Worm (Caenorhabditis elegans) whole organism, L2 larva: ENCODE results near the gene gbh-1.

Experiments used
- F13H6.1 ChIP-seq: sonication (generic microtip); optimal IDR thresholded peaks from 2 replicates; lab custom pipeline; 2016; ENCODE audit warnings: missing genetic modification characterization, missing compliant biosample characterization
- R02D3.7 ChIP-seq: fragments of 150-350 bp; optimal IDR thresholded peaks from 2 replicates; lab custom pipeline; 2014; ENCODE audit warnings: missing biosample characterization, missing genetic modification characterization
- Y55F3AM.14 ChIP-seq: fragments of 200-800 bp; sonication (Bioruptor generic); optimal IDR thresholded peaks from 2 replicates; lab custom pipeline; 2018; ENCODE audit warnings: mild to moderate bottlenecking, missing genetic modification characterization, missing compliant biosample characterization
- ZK546.5 ChIP-seq: sonication (generic microtip); optimal IDR thresholded peaks from 2 replicates; lab custom pipeline; 2017; ENCODE audit warnings: missing biosample characterization, missing genetic modification characterization
- aly-2 ChIP-seq: fragments of 150-350 bp; optimal IDR thresholded peaks from 2 replicates; lab custom pipeline; 2014; ENCODE audit warnings: missing biosample characterization, missing genetic modification characterization
- ama-1 ChIP-seq: fragments of 150-350 bp; optimal IDR thresholded peaks from 2 replicates; lab custom pipeline; 2018; ENCODE audit warnings: inconsistent platforms
- blmp-1 ChIP-seq: sonication (generic microtip); optimal IDR thresholded peaks from 2 replicates; lab custom pipeline; 2017; ENCODE audit warnings: missing genetic modification characterization, mild to moderate bottlenecking, missing compliant biosample characterization, antibody characterized with exemption, moderate library complexity; ENCODE audit not compliant: insufficient read depth
- ceh-82 ChIP-seq: fragments of 150-350 bp; optimal IDR thresholded peaks from 2 replicates; lab custom pipeline; 2014; ENCODE audit warnings: missing biosample characterization, missing genetic modification characterization
- crh-2 ChIP-seq: sonication (generic microtip); optimal IDR thresholded peaks from 2 replicates; lab custom pipeline; 2017; ENCODE audit warnings: missing biosample characterization, missing genetic modification characterization
- dmd-4 ChIP-seq: sonication (generic microtip); optimal IDR thresholded peaks from 2 replicates; lab custom pipeline; 2017; ENCODE audit warnings: missing biosample characterization, missing genetic modification characterization
- elt-1 ChIP-seq: fragments of 150-350 bp; optimal IDR thresholded peaks from 2 replicates; lab custom pipeline; 2014; ENCODE audit warnings: missing biosample characterization, missing genetic modification characterization
- elt-3 ChIP-seq: sonication (generic microtip); optimal IDR thresholded peaks from 2 replicates; lab custom pipeline; 2017; ENCODE audit warnings: missing biosample characterization, missing genetic modification characterization
- fos-1 ChIP-seq: fragments of 150-350 bp; optimal IDR thresholded peaks from 2 replicates; lab custom pipeline; 2014; ENCODE audit warnings: missing biosample characterization, missing genetic modification characterization
- gmeb-1 ChIP-seq: fragments of 150-350 bp; optimal IDR thresholded peaks from 2 replicates; lab custom pipeline; 2014; ENCODE audit warnings: missing biosample characterization, missing genetic modification characterization
- lin-11 ChIP-seq: fragments of 150-350 bp; sonication (generic microtip); optimal IDR thresholded peaks from 2 replicates; lab custom pipeline; 2014; ENCODE audit warnings: missing biosample characterization, missing genetic modification characterization, inconsistent platforms, mixed read lengths
- lin-39 ChIP-seq: fragments of 150-350 bp; optimal IDR thresholded peaks from 2 replicates; lab custom pipeline; 2014; ENCODE audit warnings: missing biosample characterization, missing genetic modification reagents, missing genetic modification characterization
- mab-5 ChIP-seq: fragments of 150-350 bp; optimal IDR thresholded peaks from 2 replicates; lab custom pipeline; 2014; ENCODE audit warnings: missing biosample characterization, missing genetic modification characterization
- nhr-10 ChIP-seq: sonication (generic microtip); optimal IDR thresholded peaks from 2 replicates; lab custom pipeline; 2017; ENCODE audit warnings: missing biosample characterization, missing genetic modification characterization
- nhr-129 ChIP-seq: fragments of 150-350 bp; optimal IDR thresholded peaks from 2 replicates; lab custom pipeline; 2014; ENCODE audit warnings: missing biosample characterization, missing genetic modification characterization
- nhr-21 ChIP-seq: fragments of 150-350 bp; optimal IDR thresholded peaks from 2 replicates; lab custom pipeline; 2014; ENCODE audit warnings: missing biosample characterization, missing genetic modification characterization
- nhr-23 ChIP-seq: fragments of 150-350 bp; optimal IDR thresholded peaks from 2 replicates; lab custom pipeline; 2014; ENCODE audit warnings: missing biosample characterization, missing genetic modification reagents, missing genetic modification characterization
- nhr-25 ChIP-seq: fragments of 150-350 bp; sonication (generic microtip); optimal IDR thresholded peaks from 3 replicates; lab custom pipeline; 2014; ENCODE audit warnings: missing biosample characterization, missing genetic modification characterization
- nhr-6 ChIP-seq: fragments of 150-350 bp; optimal IDR thresholded peaks from 2 replicates; lab custom pipeline; 2014; ENCODE audit warnings: missing biosample characterization, missing genetic modification characterization
- nhr-77 ChIP-seq: fragments of 150-350 bp; optimal IDR thresholded peaks from 2 replicates; lab custom pipeline; 2014; ENCODE audit warnings: missing biosample characterization, missing genetic modification characterization
- sem-4 ChIP-seq: fragments of 150-350 bp; optimal IDR thresholded peaks from 2 replicates; lab custom pipeline; 2014; ENCODE audit warnings: missing biosample characterization, missing genetic modification reagents, missing genetic modification characterization
- sma-3 ChIP-seq: sonication (generic microtip); optimal IDR thresholded peaks from 2 replicates; lab custom pipeline; 2016; ENCODE audit warnings: missing genetic modification reagents, missing genetic modification characterization, missing compliant biosample characterization
- snpc-4 ChIP-seq: fragments of 150-350 bp; optimal IDR thresholded peaks from 2 replicates; lab custom pipeline; 2014; ENCODE audit warnings: missing biosample characterization, missing genetic modification characterization
- unc-39 ChIP-seq: fragments of 150-350 bp; optimal IDR thresholded peaks from 2 replicates; lab custom pipeline; 2014; ENCODE audit warnings: missing biosample characterization, missing genetic modification characterization
- zag-1 ChIP-seq: fragments of 150-350 bp; optimal IDR thresholded peaks from 2 replicates; lab custom pipeline; 2014; ENCODE audit warnings: missing biosample characterization, missing genetic modification characterization
- ztf-1 ChIP-seq: fragments of 200-800 bp; sonication (Bioruptor generic); conservative IDR thresholded peaks from 2 replicates; pipeline ENCODE4 v1.3.6; 2022; ENCODE audit warnings: missing genetic modification characterization, missing compliant biosample characterization
- ztf-11 ChIP-seq: sonication (generic microtip); optimal IDR thresholded peaks from 2 replicates; lab custom pipeline; 2017; ENCODE audit warnings: missing biosample characterization, missing genetic modification characterization
- ztf-4 ChIP-seq: fragments of 150-350 bp; optimal IDR thresholded peaks from 2 replicates; lab custom pipeline; 2014; ENCODE audit warnings: missing biosample characterization, missing genetic modification characterization

gbh-1 gene

ce11 chrII:10658576-10659256 is 34.9 kb downstream of the gbh-1 start, which contains the start of the genes snu-13 and rsp-7 (continued):
- no peak for TF ChIP-seq ztf-1
- TF ChIP-seq nhr-77 (tag; lab: Kevin White, UChicago) = no peak
- peak; percentile 23 for TF ChIP-seq blmp-1 (tag; lab: Kevin White, UChicago)
- no peak for TF ChIP-seq nhr-23 (tag; lab: Kevin White, UChicago)
- TF ChIP-seq mab-5 (tag; lab: Kevin White, UChicago) = no peak
- no peak for TF ChIP-seq elt-3 (tag; lab: Kevin White, UChicago)
- TF ChIP-seq nhr-10 (tag; lab: Kevin White, UChicago) = no peak
- peak; percentile 12 for TF ChIP-seq snpc-4 (tag; lab: Kevin White, UChicago)
- TF ChIP-seq nhr-25 (tag; lab: Kevin White, UChicago) = peak; percentile 75

ce11 chrII:10657632-10658108 is 35.9 kb downstream of the gbh-1 start, which contains the start of gene lact-3:
Gene lact-3 (minus strand): TSS chrII:10657682.
- peak; percentile 42 for TF ChIP-seq fos-1 (tag; lab: Kevin White, UChicago)
- no peak for TF ChIP-seq nhr-10 (tag; lab: Kevin White, UChicago)
- peak; percentile 0 for TF ChIP-seq nhr-129 (tag; lab: Kevin White, UChicago)
- TF ChIP-seq ceh-82 = no peak
- TF ChIP-seq sma-3 (GFP tag; lab: Kevin White, UChicago) = no peak
- TF ChIP-seq crh-2 (tag; lab: Kevin White, UChicago) = peak; percentile 31
- TF ChIP-seq ztf-4 = no peak
- peak; percentile 32 for TF ChIP-seq F13H6.1 (tag; lab: Kevin White, UChicago)
- TF ChIP-seq snpc-4 (tag; lab: Kevin White, UChicago) = no peak

- TF ChIP-seq zag-1 (tag; lab: Kevin White, UChicago) (no peak), fos-1 (tag; lab: Kevin White, UChicago) (peak; percentile 40), ama-1 (lab: Kevin White, UChicago) (no peak), Y55F3AM.14 (no peak)
Measured at ce11 chrII:10656395-10656794, 37.2 kb downstream of the gbh-1 start.

ce11 chrII:10654435-10654834 is 39.2 kb downstream of the gbh-1 start:
- no peak for TF ChIP-seq F13H6.1 (tag; lab: Kevin White, UChicago)
- TF ChIP-seq ZK546.5 (tag; lab: Kevin White, UChicago) = no peak

ce11 chrII:10653559-10653958 is 40.0 kb downstream of the gbh-1 start:
- TF ChIP-seq nhr-6 (tag; lab: Kevin White, UChicago) (no peak), nhr-129 (tag; lab: Kevin White, UChicago) (no peak), dmd-4 (tag; lab: Kevin White, UChicago) (no peak), gmeb-1 (tag; lab: Kevin White, UChicago) (peak; percentile 16)

- TF ChIP-seq sem-4 (tag; lab: Kevin White, UChicago) (no peak), lin-11 (tag; lab: Kevin White, UChicago) (no peak), ztf-11 (tag; lab: Kevin White, UChicago) (no peak), ceh-82 (no peak), R02D3.7 (tag; lab: Kevin White, UChicago) (no peak), mab-5 (tag; lab: Kevin White, UChicago) (no peak), F13H6.1 (tag; lab: Kevin White, UChicago) (no peak), ZK546.5 (tag; lab: Kevin White, UChicago) (no peak), sma-3 (GFP tag; lab: Kevin White, UChicago) (no peak), lin-39 (tag; lab: Kevin White, UChicago) (no peak), elt-1 (tag; lab: Kevin White, UChicago) (no peak), unc-39 (tag; lab: Kevin White, UChicago) (no peak), aly-2 (tag; lab: Kevin White, UChicago) (no peak), nhr-21 (no peak), blmp-1 (tag; lab: Kevin White, UChicago) (no peak)
Measured at ce11 chrII:10652112-10652511, 41.5 kb downstream of the gbh-1 start, which contains the start of gene nphp-1. Gene nphp-1 (minus strand): TSS chrII:10652256.
